Fruit fly (Drosophila melanogaster) S2 (cell line): Measurements from ENCODE around the gene Gpdh3.

Experiments
- CG8478 ChIP-seq: fragments of >200 bp; optimal IDR thresholded peaks from 2 replicates; lab custom pipeline; 2018
- CTCF ChIP-seq, 2 experiments: fragments of >200 bp; optimal IDR thresholded peaks; 2 replicates each; lab custom pipeline; 2018

dm6 chr3R:22397068-22397700, 15.3 kb downstream of the Gpdh3 start:
- TF ChIP-seq CTCF (optimal IDR thresholded peaks at IDR 0.05; lab: Kevin White, UChicago) (no peak), CG8478 (lab: Kevin White, UChicago) (no peak)
